Worm (Caenorhabditis elegans) whole organism, L4/young adult: ENCODE measurements around the gene K09E9.7.

ENCODE experiments used
- W03F9.2 ChIP-seq: fragments of 150-350 bp; optimal IDR thresholded peaks from 2 replicates; lab custom pipeline; 2014; ENCODE audit warnings: missing biosample characterization, missing genetic modification characterization
- dao-5 ChIP-seq: sonication (generic microtip); optimal IDR thresholded peaks from 2 replicates; lab custom pipeline; 2016; ENCODE audit warnings: missing genotype, missing genetic modification characterization, moderate library complexity, missing compliant biosample characterization
- him-1 ChIP-seq: sonication (generic microtip); optimal IDR thresholded peaks from 2 replicates; lab custom pipeline; 2016; ENCODE audit warnings: missing genotype, missing genetic modification reagents, missing genetic modification characterization, missing compliant biosample characterization

- TF ChIP-seq dao-5 (tag; lab: Kevin White, UChicago) (no peak), W03F9.2 (tag; lab: Kevin White, UChicago) (no peak), him-1 (tag; lab: Kevin White, UChicago) (no peak)
These were observed 9.7 kb downstream of the K09E9.7 start for ce11 chrX:15650428-15650827.
